Fruit fly (Drosophila melanogaster): Measurements from ENCODE around the gene CG17440.

The CG17440 gene

DNA sequence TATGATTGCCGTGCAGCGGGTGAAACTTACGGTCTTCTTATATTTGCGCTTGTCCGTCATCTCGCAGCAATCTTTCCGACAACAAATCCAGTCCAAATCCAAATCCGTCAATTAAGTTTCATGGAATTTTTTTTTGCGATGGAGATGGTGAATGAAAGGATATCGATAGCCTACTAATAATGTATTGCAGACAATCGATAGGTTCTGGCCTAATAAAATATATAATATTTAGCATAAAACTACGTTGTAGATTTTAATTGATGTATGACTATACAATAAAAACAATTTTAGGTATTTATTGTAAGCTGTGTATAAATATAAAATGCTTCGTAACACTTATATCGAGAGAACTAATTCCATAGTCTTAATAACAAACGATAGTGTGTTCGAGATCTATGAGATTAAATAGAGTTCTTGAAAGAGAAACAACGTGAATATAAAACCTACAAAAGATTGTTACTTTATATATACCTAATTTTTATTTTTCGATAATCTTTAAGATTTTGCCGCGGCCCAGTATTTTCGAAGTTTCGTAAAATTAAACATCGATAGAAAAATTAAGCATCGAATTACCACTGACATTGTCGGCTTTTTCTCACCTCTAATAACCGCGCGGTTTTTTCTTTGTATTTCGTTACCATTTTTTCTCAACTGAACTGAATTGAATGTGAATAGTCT, 3.2 kb upstream of the CG17440 start, which contains the start of the genes Cfp1 and Aladin (continued):
- TF ChIP-seq CG2889 (GFP tag; IDR thresholded peaks at IDR 0.05) (no peak), Hmx (GFP tag; optimal IDR thresholded peaks at IDR 0.05) (no peak), CG15514 (GFP tag; optimal IDR thresholded peaks at IDR 0.05) (no peak), kay (GFP tag; optimal IDR thresholded peaks at IDR 0.05) (no peak), CG30020 (tag; optimal IDR thresholded peaks at IDR 0.05) (peak; percentile 27), Doc3 (GFP tag; IDR thresholded peaks at IDR 0.05; ENCODE audit: partially characterized antibody) (0 out of 3 replicates have a peak, but pooled peaks have one; percentile 24), dimm (GFP tag; IDR thresholded peaks at IDR 0.05) (no peak), Dip2 (GFP tag; IDR thresholded peaks at IDR 0.05) (no peak), CG12071 (GFP tag; optimal IDR thresholded peaks at IDR 0.05) (no peak), CG14441 (GFP tag; IDR thresholded peaks at IDR 0.05) (no peak), MBD-R2 (GFP tag; IDR thresholded peaks at IDR 0.05) (peak; percentile 39), CG4328 (GFP tag; optimal IDR thresholded peaks at IDR 0.05) (no peak), CG2116 (GFP tag; optimal IDR thresholded peaks at IDR 0.05) (peak; percentile 66), CG14710 (tag; optimal IDR thresholded peaks at IDR 0.05) (peak; percentile 34), CG10565 (GFP tag; optimal IDR thresholded peaks at IDR 0.05) (no peak), Bgb (GFP tag; IDR thresholded peaks at IDR 0.05; ENCODE audit: partially characterized antibody) (peak; percentile 33), otp (GFP tag; IDR thresholded peaks at IDR 0.05) (no peak), Jarid2 (GFP tag; optimal IDR thresholded peaks at IDR 0.05) (no peak), ken (GFP tag; IDR thresholded peaks at IDR 0.05) (no peak), NFAT (GFP tag; IDR thresholded peaks at IDR 0.05) (0 out of 2 replicates have a peak, but pooled peaks have one; percentile 10), ash1 (GFP tag; optimal IDR thresholded peaks at IDR 0.05) (no peak), CG8944 (GFP tag; optimal IDR thresholded peaks at IDR 0.05) (no peak), tll (GFP tag; optimal IDR thresholded peaks at IDR 0.05) (no peak), shn (GFP tag; optimal IDR thresholded peaks at IDR 0.05) (no peak), CG9727 (GFP tag; optimal IDR thresholded peaks at IDR 0.05) (no peak), CG17361 (GFP tag; IDR thresholded peaks at IDR 0.05) (no peak; the same call in 2 of the 3 replicates), gsb-n (tag; optimal IDR thresholded peaks at IDR 0.05) (no peak), CG4360 (GFP tag; IDR thresholded peaks at IDR 0.05) (no peak), CG31388 (GFP tag; optimal IDR thresholded peaks at IDR 0.05) (no peak), ap (GFP tag; IDR thresholded peaks at IDR 0.05) (no peak), cg (GFP tag; optimal IDR thresholded peaks at IDR 0.05) (no peak), CG14014 (GFP tag; IDR thresholded peaks at IDR 0.05) (no peak), phol (tag; optimal IDR thresholded peaks at IDR 0.05) (peak; percentile 6), CG9932 (GFP tag; IDR thresholded peaks at IDR 0.05) (no peak), gt (GFP tag; IDR thresholded peaks at IDR 0.05) (no peak), onecut (GFP tag; IDR thresholded peaks at IDR 0.05) (no peak), Gug (GFP tag; IDR thresholded peaks at IDR 0.05) (no peak), gcm (GFP tag; optimal IDR thresholded peaks at IDR 0.05) (no peak), CG2678 (tag; optimal IDR thresholded peaks at IDR 0.05) (no peak), CG11504 (tag; optimal IDR thresholded peaks at IDR 0.05) (no peak), CG18764 (GFP tag; optimal IDR thresholded peaks at IDR 0.05) (no peak), ind (GFP tag; optimal IDR thresholded peaks at IDR 0.05) (no peak), lov (optimal IDR thresholded peaks at IDR 0.05) (no peak), lov (GFP tag; IDR thresholded peaks at IDR 0.05) (no peak), CG10267 (tag; optimal IDR thresholded peaks at IDR 0.05) (peak; percentile 13), Dek (tag; optimal IDR thresholded peaks at IDR 0.05) (no peak), NK7.1 (GFP tag; optimal IDR thresholded peaks at IDR 0.05) (no peak), lilli (GFP tag; optimal IDR thresholded peaks at IDR 0.05) (no peak), knrl (GFP tag; IDR thresholded peaks at IDR 0.05; ENCODE audit: partially characterized antibody) (peak; percentile 64; the same call in 2 of the 3 replicates), CG16813 (GFP tag; IDR thresholded peaks at IDR 0.05; ENCODE audit: partially characterized antibody) (peak; percentile 59; the same call in 2 of the 3 replicates)
